Fruit fly (Drosophila melanogaster) ovary, adult (tissue): ENCODE results near the gene Targ2.

Experiments
- CG17801 ChIP-seq: fragments of 200-800 bp; optimal IDR thresholded peaks from 2 replicates; lab custom pipeline; 2019; ENCODE audit warnings: missing biosample characterization, mild to moderate bottlenecking, missing genetic modification characterization, moderate library complexity; ENCODE audit not compliant: partially characterized antibody

Targ2 gene

DNA sequence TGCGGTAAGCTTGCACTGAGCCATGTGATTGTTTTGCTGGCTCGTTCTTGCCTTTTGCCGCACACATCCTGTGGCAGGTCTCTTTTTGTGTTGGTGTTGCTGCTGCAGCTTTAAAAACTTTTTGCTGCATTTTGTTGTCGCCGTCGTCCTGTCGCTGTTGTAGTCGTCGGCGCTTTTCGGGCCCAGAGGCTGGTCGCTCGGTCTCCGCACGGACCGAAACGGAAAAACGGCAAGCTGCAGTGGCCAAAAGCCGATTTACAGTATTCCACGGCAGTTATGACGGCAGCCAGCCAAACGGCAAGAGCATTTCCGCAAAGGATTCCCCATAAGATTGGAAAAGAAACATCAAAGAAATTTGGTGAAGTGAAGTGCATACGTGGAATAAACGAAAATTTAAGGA, 17.1 kb upstream of the Targ2 start, which contains the start of gene CG43219:
TSS of gene CG43219 (plus strand) at position 301 of the 400 bp plus-strand sequence.
- no peak for TF ChIP-seq CG17801 (GFP tag; lab: Kevin White, UChicago)

DNA sequence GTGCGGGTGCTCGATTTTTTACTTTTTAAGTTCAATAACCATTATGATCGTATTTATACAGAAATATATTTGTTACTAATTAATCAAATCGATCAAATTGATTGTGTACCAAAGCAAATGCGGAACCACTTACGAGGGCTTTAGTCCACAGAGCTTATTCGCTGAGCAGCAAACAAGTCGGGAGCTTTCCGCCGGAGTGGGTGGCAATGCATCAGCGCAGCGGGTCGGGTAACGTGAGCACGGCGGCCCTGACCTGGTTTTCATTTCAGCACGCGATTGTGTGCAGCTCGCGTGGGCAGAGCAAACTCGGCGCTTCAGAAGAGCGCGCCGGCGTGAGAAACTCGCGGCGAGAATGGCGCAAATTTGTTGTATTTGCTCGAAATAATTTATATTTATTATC, 16.1 kb upstream of the Targ2 start:
- TF ChIP-seq CG17801 (GFP tag; lab: Kevin White, UChicago), result no peak

DNA sequence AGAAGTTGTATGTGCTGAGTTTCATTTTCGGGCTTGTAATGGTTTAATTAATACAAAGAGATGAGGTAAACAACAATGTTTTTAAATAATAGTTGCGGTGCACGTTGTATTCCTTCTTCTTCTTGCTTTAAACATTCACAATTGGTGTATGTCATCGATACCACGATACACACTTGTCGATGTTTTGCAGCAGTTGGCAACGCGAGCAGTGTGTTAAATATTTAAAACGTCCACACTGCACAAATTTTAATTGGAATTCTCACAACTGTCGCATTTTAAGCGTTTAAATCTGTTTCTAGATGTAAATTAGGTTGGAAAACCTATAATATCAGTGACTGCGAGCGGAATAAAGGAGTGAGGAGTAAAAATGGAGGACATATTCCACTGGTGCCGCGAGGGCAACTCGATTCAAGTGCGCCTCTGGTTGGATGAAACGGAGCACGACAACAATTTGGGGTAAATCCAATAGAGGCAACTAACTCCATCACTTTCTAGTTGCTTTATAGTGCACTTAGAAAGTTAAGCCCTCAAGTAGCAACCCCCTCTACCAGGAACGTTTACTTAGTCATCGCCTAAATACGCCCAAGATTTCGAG, 13.8 kb upstream of the Targ2 start, which contains the start of the genes Trmt112 and Ilk:
TSS of gene Trmt112 (minus strand) at position 143 of the 595 bp plus-strand sequence.
TSS of gene Ilk (plus strand) at position 205 of the 595 bp plus-strand sequence.
- TF ChIP-seq CG17801 (GFP tag; lab: Kevin White, UChicago), result no peak

DNA sequence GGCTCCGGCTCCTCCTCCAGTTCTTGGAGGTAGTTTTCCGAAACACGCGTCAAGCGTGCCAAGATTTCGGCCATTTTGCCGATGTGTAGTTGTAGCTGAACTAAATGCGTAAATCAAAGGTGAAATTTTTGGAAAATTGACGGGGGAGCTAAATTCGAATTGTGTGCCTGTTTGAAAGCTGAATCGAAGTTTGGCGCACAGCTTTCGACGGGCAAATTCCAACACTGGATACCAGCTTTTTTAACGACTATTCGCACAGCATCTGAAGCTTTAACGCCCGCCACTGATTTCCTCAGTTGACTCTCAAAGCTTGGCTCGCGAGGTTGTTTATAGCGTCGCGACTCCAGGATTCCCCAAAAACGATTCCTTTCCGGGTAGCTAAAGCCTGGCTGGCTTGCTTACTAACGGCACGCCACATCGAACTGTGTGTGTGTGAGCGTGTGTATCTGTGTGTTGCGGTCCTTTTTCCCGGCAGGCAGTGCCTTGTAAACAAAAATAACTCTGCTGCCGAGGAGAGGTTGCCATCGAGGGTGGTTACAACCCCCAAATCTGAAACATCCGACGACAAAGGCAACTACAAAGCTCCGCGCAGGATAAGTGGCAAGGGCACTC, 7.0 kb upstream of the Targ2 start, which contains the start of the genes CG10510 and CG10508:
TSS of gene CG10510 (minus strand) at position 164 of the 612 bp plus-strand sequence.
TSS of gene CG10508 (plus strand) at position 295 of the 612 bp plus-strand sequence.
- no peak for TF ChIP-seq CG17801 (GFP tag; lab: Kevin White, UChicago)

DNA sequence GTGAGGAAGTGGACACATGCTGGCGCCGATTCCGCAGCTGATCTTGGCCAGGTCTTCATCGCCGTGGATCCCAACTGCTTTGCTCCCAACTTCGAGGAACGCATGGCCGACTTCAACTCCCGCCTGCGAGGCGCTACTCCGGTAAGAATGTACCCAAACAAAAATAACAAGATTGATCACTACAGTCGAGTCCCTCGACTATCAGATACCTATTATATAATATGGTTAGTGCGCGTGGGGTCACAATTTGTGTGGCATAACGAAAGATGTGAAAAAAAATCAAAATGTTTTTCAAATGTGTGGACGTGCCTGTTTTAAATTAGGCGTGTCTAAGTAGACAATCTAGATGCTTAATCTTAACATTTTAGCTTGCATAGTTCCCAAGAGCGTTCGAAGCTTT, 3.5 kb upstream of the Targ2 start:
- TF ChIP-seq CG17801 (GFP tag; lab: Kevin White, UChicago), result no peak

DNA sequence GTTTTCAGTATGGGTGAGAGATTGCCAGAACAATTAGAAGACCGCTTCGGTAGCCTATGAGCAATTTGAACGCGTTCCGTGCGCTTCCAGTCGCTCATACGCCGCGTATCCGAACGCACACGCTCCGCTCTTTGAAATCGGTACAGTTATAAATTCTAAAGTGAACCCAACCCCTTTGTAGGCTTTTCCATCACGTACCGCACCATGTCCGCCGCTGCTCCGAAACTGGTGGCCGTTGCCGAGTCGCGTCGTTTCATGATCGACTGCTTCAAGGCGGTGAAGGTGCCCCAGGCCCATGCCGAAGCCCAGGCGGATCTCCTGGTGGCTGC, 2.4 kb upstream of the Targ2 start:
- TF ChIP-seq CG17801 (GFP tag; lab: Kevin White, UChicago), result no peak

DNA sequence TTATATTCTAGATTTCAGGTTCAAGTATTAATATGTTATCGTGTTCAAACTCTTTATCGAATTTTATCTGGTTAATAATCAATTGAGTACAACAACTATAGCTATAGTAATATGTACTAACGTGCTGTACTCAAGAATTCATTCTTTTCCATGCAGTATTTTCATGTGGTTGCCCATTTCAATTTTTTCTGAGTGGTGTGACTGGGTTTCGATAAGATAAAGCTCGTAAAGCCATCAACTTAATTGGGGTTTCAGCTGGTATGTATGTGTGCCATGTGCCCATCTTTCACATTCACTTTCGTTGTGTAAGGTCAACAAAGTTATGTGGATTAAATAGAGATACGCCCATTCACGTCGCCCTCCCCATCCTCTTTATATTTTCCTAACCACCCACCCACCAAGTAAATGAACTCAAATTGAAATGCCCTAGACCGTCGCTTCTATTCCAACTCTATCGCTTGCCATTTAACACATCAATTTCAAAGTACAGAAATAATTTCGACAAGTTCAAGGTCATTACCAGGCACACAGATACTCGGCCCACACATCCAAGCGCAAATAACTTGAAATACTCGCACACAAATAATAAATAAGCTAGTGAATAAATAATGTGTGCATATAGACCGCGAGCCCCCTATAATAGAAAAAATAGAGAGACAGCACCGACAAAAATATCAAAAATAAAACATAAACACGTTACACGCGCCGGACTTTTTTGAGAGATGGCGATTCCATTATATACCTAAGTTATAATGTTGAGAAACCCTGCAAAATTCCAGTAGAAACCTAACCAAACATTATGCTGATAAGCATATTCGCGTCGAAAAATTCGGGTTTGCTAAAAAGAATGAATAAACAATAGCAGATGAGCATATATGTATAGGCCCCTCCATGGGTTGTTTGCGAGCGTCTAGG, 1.8 kb upstream of the Targ2 start:
- TF ChIP-seq CG17801 (GFP tag; lab: Kevin White, UChicago), result no peak

DNA sequence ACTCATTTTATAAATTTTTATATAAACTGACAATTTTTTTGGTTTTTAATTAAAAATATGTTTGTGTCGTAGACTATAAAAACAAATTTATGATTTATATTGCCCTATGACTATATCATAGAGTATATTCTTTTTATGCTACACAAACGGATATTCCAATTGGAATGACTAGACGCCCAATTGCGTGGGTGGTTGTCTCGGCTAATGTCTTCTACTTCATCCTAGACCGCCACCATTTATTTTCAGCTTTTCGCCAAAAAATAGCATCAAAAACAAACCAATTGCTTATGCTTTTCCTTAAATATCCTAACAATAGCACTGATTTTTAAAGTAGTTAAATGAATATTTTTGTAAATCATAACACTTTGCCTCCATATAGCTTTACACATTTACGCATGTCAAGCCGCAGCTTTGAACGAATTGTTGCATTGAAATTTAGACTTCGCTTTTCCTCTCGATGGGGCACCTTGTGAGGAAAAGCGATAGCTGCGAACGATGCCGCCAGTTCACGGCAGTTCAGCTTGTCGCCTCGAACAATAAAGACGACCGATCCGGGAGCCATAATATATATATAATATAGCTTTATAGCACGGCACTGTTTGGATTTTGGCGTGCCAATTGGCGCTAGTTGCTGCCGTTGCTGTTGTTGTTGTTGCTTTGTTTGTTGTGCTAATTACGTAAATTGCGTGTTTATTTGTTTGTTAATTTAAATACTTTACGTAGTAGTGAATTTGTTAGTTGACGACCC, 829 bp downstream of the Targ2 start:
- TF ChIP-seq CG17801 (GFP tag; lab: Kevin White, UChicago), result no peak

DNA sequence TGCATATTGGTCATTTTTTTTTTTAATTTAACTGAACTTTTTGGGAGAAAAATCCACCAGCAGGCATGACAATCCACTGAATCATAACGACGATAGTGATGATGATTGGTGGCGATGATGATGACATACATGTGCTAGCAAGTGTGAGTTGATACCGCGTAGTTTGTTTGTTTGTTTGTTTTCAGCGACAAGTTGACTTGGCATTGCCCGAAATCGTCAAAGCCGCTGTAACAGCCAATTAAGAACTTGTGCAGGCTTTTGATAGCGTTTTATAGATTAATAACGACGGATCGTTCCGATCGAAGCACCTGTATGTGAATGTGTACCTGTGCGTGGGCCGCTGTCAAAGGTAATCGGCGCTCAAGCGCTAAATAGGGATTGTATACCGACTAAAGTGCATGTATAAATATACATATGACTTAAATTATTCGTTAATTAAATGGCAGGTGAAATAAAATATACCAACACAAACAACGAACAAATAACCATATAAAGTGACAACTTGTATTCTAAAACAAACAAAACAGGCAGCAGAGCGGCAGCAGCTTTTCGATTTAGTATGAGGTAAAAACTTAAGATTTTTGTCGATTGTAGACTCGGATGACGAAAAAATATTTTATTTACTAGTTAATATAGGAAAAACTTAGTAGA, 1.7 kb downstream of the Targ2 start:
- no peak for TF ChIP-seq CG17801 (GFP tag; lab: Kevin White, UChicago)

DNA sequence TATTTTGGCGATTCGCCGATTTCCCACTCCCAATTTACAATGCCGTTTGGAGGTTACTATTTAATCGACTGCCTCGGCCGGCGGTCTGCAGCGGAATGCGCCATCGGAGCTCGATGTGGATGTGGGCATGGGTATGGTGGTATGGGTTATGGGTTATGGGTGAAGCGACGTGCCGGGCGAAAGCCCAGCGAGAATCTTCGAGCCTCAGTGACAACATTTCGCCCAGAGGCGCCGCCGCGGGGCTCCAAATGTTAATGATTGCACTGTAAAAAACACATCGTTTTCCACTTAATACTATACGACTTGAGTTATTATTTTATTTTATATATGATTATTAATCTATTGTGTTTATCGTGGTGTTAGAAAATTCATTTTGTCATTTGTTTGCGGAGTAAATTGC, 2.4 kb downstream of the Targ2 start:
- peak; percentile 29 for TF ChIP-seq CG17801 (GFP tag; lab: Kevin White, UChicago)

DNA sequence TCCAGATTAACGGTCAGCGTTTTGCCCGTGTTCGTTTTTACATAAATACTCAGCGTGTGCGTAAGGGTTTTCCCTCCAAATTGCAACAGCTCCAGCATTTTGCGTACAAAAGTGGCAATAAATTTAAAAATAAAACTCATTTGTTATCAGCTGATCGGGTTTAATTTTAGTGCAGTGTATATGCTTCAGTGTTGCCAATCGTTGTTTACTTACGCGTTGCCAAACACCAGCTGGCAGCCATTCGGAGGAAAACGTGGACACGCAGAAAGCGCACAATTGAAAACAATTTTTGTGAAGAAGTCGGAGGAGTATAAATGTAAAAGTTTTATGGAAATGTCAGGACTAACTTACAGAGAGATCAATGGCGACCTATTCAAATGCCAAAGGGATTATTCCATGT, 6.5 kb downstream of the Targ2 start, which contains the start of the genes Targ3 and park:
TSS of gene Targ3 (plus strand) at position 269 of the 400 bp plus-strand sequence.
TSS of gene park (minus strand) at position 291 of the 400 bp plus-strand sequence.
- peak; percentile 16 for TF ChIP-seq CG17801 (GFP tag; lab: Kevin White, UChicago)

DNA sequence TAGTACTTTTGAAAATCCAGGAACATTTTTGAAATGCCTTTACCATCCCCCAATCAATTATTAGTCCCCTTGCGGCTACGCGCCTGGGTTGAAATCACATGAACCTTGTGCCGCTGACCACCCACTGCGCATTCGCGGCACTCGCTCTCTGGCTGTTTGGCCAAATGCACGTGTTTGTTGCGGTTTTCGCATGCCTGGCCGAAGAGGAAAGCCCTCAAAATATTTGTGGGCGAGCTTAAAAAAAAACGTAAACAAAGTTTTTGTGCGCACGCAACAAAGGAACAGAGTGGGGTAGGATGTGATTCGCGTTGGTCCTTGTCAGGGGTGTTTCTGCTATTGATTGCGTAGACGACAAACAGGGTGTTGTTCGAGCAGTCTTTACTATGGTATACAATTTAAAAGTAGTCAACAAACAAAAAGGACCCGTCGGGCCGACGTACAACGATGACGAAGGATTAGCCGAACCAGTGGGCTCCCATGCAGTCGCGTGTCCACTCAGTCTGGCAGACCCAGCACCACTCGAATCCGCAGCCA, 8.6 kb downstream of the Targ2 start:
- no peak for TF ChIP-seq CG17801 (GFP tag; lab: Kevin White, UChicago)

DNA sequence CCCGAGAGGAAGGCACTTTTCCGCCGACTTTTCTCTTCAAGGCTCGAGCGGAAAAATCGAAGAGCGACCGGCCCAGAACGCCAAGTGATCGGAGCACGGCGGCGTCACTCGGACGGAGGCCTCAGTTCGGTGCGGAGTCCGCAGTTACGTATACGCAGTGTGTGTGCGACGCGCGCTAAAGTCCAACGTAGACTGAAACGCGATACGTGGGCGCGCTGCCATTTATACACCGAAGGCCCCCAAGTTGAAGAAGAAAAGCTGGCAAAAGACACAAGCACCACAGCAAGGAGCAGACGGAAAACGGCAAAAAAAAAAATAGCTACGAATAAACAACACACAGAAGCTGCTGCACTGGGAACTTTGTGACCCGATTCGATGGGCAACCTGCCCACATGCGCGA, 9.9 kb downstream of the Targ2 start, which contains the start of gene CG42337:
TSS of gene CG42337 (minus strand) at position 194 of the 400 bp plus-strand sequence.
- no peak for TF ChIP-seq CG17801 (GFP tag; lab: Kevin White, UChicago)
